Worm (Caenorhabditis elegans) whole organism, L4 larva: ENCODE results near the gene srh-27.

Source experiments
- F10B5.3 ChIP-seq: sonication (generic microtip); optimal IDR thresholded peaks from 2 replicates; lab custom pipeline; 2016; ENCODE audit warnings: mild to moderate bottlenecking, missing genetic modification characterization, missing compliant biosample characterization
- F26F4.8 ChIP-seq: fragments of 200-800 bp; sonication (Bioruptor generic); conservative IDR thresholded peaks from 2 replicates; pipeline ENCODE4 v1.3.6; 2022; ENCODE audit warnings: missing genetic modification characterization, missing compliant biosample characterization
- F37D6.2 ChIP-seq: sonication (generic microtip); optimal IDR thresholded peaks from 2 replicates; lab custom pipeline; 2016; ENCODE audit warnings: mild to moderate bottlenecking, missing genetic modification characterization, missing compliant biosample characterization
- F49E8.2 ChIP-seq: sonication (generic microtip); optimal IDR thresholded peaks from 2 replicates; lab custom pipeline; 2016; ENCODE audit warnings: missing compliant biosample characterization, mild to moderate bottlenecking, missing genetic modification characterization, borderline replicate concordance
- Y48G9A.11 ChIP-seq: fragments of 200-800 bp; sonication (Bioruptor generic); IDR thresholded peaks from 2 replicates; pipeline ENCODE4 v1.3.6; 2022; ENCODE audit warnings: missing genetic modification reagents, missing genetic modification characterization, missing compliant biosample characterization
- ZK546.5 ChIP-seq, 2 experiments: sonication (generic microtip); optimal IDR thresholded peaks; 2 replicates each; lab custom pipeline; 2017; ENCODE audit warnings: missing biosample characterization in 2 of 2, missing genetic modification characterization in 2 of 2
- aly-2 ChIP-seq: sonication (generic microtip); optimal IDR thresholded peaks from 2 replicates; lab custom pipeline; 2018; ENCODE audit warnings: missing biosample characterization, missing genetic modification characterization
- ama-1 ChIP-seq: fragments of 150-350 bp; optimal IDR thresholded peaks from 2 replicates; lab custom pipeline; 2014; ENCODE audit warnings: inconsistent platforms, mixed read lengths
- arid-1 ChIP-seq: fragments of 200-800 bp; sonication (Bioruptor generic); conservative IDR thresholded peaks from 2 replicates; pipeline ENCODE4 v1.3.6; 2022; ENCODE audit warnings: missing genetic modification reagents, missing genetic modification characterization, missing compliant biosample characterization
- attf-4 ChIP-seq: sonication (generic microtip); optimal IDR thresholded peaks from 3 replicates; lab custom pipeline; 2017; ENCODE audit warnings: missing biosample characterization, missing genetic modification characterization
- daf-12 ChIP-seq: fragments of 150-350 bp; optimal IDR thresholded peaks from 2 replicates; lab custom pipeline; 2014; ENCODE audit warnings: missing biosample characterization, missing genetic modification reagents, missing genetic modification characterization
- daf-8 ChIP-seq: fragments of 200-800 bp; sonication (Bioruptor generic); IDR thresholded peaks from 2 replicates; pipeline ENCODE4 v1.3.6; 2022; ENCODE audit warnings: missing genetic modification characterization, missing compliant biosample characterization
- dmd-6 ChIP-seq: fragments of 200-800 bp; sonication (Bioruptor generic); IDR thresholded peaks from 2 replicates; pipeline ENCODE4 v1.3.6; 2022; ENCODE audit warnings: missing genetic modification reagents, missing genetic modification characterization, missing compliant biosample characterization
- dmd-9 ChIP-seq: fragments of 200-800 bp; sonication (Bioruptor generic); IDR thresholded peaks from 2 replicates; pipeline ENCODE4 v1.3.6; 2022; ENCODE audit warnings: missing genetic modification reagents, missing genetic modification characterization, missing compliant biosample characterization
- duxl-1 ChIP-seq: sonication (generic microtip); optimal IDR thresholded peaks from 2 replicates; lab custom pipeline; 2016; ENCODE audit warnings: mild to moderate bottlenecking, missing genetic modification characterization, moderate library complexity, missing compliant biosample characterization; ENCODE audit not compliant: poor library complexity
- dve-1 ChIP-seq: sonication (generic microtip); optimal IDR thresholded peaks from 2 replicates; lab custom pipeline; 2017; ENCODE audit warnings: antibody characterized with exemption, mild to moderate bottlenecking, missing genetic modification characterization, missing compliant biosample characterization; ENCODE audit not compliant: insufficient read depth
- egl-27 ChIP-seq: sonication (generic microtip); optimal IDR thresholded peaks from 3 replicates; lab custom pipeline; 2017; ENCODE audit warnings: missing biosample characterization, missing genetic modification reagents, missing genetic modification characterization
- fkh-10 ChIP-seq: fragments of 150-350 bp; optimal IDR thresholded peaks from 2 replicates; lab custom pipeline; 2014; ENCODE audit warnings: missing biosample characterization, missing genetic modification reagents, missing genetic modification characterization
- gei-8 ChIP-seq: fragments of 200-800 bp; sonication (Bioruptor generic); optimal IDR thresholded peaks from 2 replicates; lab custom pipeline; 2018; ENCODE audit warnings: mild to moderate bottlenecking, missing genetic modification characterization, missing compliant biosample characterization
- hif-1 ChIP-seq, 2 experiments: sonication (generic microtip); optimal IDR thresholded peaks; 2 replicates each; lab custom pipeline; 2016 to 2017; ENCODE audit warnings: missing compliant biosample characterization in 2 of 2, missing genetic modification characterization in 2 of 2, missing genetic modification reagents in 2 of 2, missing genotype in 2 of 2, mild to moderate bottlenecking in 1 of 2
- hmg-1.1 ChIP-seq: fragments of 200-800 bp; sonication (Bioruptor generic); IDR thresholded peaks from 2 replicates; pipeline ENCODE4 v1.3.6; 2022; ENCODE audit warnings: missing genetic modification reagents, missing genetic modification characterization, missing compliant biosample characterization
- lim-7 ChIP-seq: fragments of 200-800 bp; sonication (Bioruptor generic); IDR thresholded peaks from 2 replicates; pipeline ENCODE4 v1.3.6; 2022; ENCODE audit warnings: missing genetic modification characterization, missing compliant biosample characterization
- lin-1 ChIP-seq: fragments of 200-800 bp; sonication (Bioruptor generic); IDR thresholded peaks from 2 replicates; pipeline ENCODE4 v1.3.6; 2022; ENCODE audit warnings: missing genetic modification reagents, missing genetic modification characterization, missing compliant biosample characterization
- lin-13 ChIP-seq: fragments of 150-350 bp; optimal IDR thresholded peaks from 2 replicates; lab custom pipeline; 2014; ENCODE audit warnings: missing biosample characterization, missing genetic modification reagents, missing genetic modification characterization
- lin-29 ChIP-seq: fragments of 200-800 bp; sonication (Bioruptor generic); IDR thresholded peaks from 2 replicates; pipeline ENCODE4 v1.3.6; 2022; ENCODE audit warnings: missing genetic modification reagents, missing genetic modification characterization, missing compliant biosample characterization
- lin-39 ChIP-seq: fragments of 150-350 bp; optimal IDR thresholded peaks from 2 replicates; lab custom pipeline; 2014; ENCODE audit warnings: missing biosample characterization, missing genetic modification reagents, missing genetic modification characterization
- lsy-2 ChIP-seq, 2 experiments: fragments of 150-350 bp in 1 of 2; sonication (generic microtip) in 1 of 2; optimal IDR thresholded peaks; 2 replicates each; lab custom pipeline; 2014 to 2017; ENCODE audit warnings: missing biosample characterization in 2 of 2, missing genetic modification characterization in 2 of 2
- madf-5 ChIP-seq, 2 experiments: fragments of 200-800 bp; sonication (Bioruptor generic); IDR thresholded peaks; 2 replicates each; pipeline ENCODE4 v1.3.6; 2022; ENCODE audit warnings: missing compliant biosample characterization in 2 of 2, missing genetic modification characterization in 2 of 2
- mdl-1 ChIP-seq, 2 experiments: fragments of 150-350 bp in 1 of 2; sonication (generic microtip) in 1 of 2; optimal IDR thresholded peaks; 2 replicates each; lab custom pipeline; 2014 to 2017; ENCODE audit warnings: missing biosample characterization in 2 of 2, missing genetic modification characterization in 2 of 2
- nhr-10 ChIP-seq: fragments of 150-350 bp; optimal IDR thresholded peaks from 2 replicates; lab custom pipeline; 2014; ENCODE audit warnings: missing biosample characterization, missing genetic modification characterization
- nhr-102 ChIP-seq: sonication (generic microtip); optimal IDR thresholded peaks from 2 replicates; lab custom pipeline; 2016; ENCODE audit warnings: mild to moderate bottlenecking, missing genetic modification characterization, moderate library complexity, missing compliant biosample characterization
- nhr-111 ChIP-seq: fragments of 200-800 bp; sonication (Bioruptor generic); optimal IDR thresholded peaks from 2 replicates; lab custom pipeline; 2018; ENCODE audit warnings: mild to moderate bottlenecking, missing genetic modification characterization, missing compliant biosample characterization
- nhr-42 ChIP-seq: fragments of 200-800 bp; sonication (Bioruptor generic); IDR thresholded peaks from 2 replicates; pipeline ENCODE4 v1.3.6; 2022; ENCODE audit warnings: missing genetic modification characterization, missing compliant biosample characterization
- nhr-48 ChIP-seq: sonication (generic microtip); optimal IDR thresholded peaks from 2 replicates; lab custom pipeline; 2016; ENCODE audit warnings: mild to moderate bottlenecking, missing genetic modification characterization, missing compliant biosample characterization
- nhr-77 ChIP-seq: fragments of 150-350 bp; optimal IDR thresholded peaks from 2 replicates; lab custom pipeline; 2014; ENCODE audit warnings: missing biosample characterization, missing genetic modification characterization
- php-3 ChIP-seq: fragments of 200-800 bp; sonication (Bioruptor generic); IDR thresholded peaks from 2 replicates; pipeline ENCODE4 v1.3.6; 2022; ENCODE audit warnings: missing genetic modification reagents, missing genetic modification characterization, missing compliant biosample characterization
- pqm-1 ChIP-seq: sonication (generic microtip); optimal IDR thresholded peaks from 2 replicates; lab custom pipeline; 2017; ENCODE audit warnings: missing biosample characterization, missing genetic modification characterization
- sdz-12 ChIP-seq: fragments of 200-800 bp; sonication (Bioruptor generic); optimal IDR thresholded peaks from 2 replicates; lab custom pipeline; 2018; ENCODE audit warnings: mild to moderate bottlenecking, missing genetic modification characterization, missing compliant biosample characterization
- skn-1 ChIP-seq: fragments of 150-350 bp; optimal IDR thresholded peaks from 2 replicates; lab custom pipeline; 2014; ENCODE audit warnings: missing biosample characterization, missing genetic modification characterization
- snpc-1.2 ChIP-seq: fragments of 200-800 bp; sonication (Bioruptor generic); IDR thresholded peaks from 2 replicates; pipeline ENCODE4 v1.3.6; 2022; ENCODE audit warnings: missing genetic modification reagents, missing genetic modification characterization, missing compliant biosample characterization
- snpc-4 ChIP-seq: fragments of 150-350 bp; optimal IDR thresholded peaks from 2 replicates; lab custom pipeline; 2014; ENCODE audit warnings: missing biosample characterization, missing genetic modification characterization
- spr-1 ChIP-seq: sonication (generic microtip); optimal IDR thresholded peaks from 2 replicates; lab custom pipeline; 2016; ENCODE audit warnings: mild to moderate bottlenecking, missing genetic modification characterization, missing compliant biosample characterization
- spr-3 ChIP-seq: fragments of 200-800 bp; sonication (Bioruptor generic); optimal IDR thresholded peaks from 2 replicates; lab custom pipeline; 2018; ENCODE audit warnings: mild to moderate bottlenecking, missing genetic modification characterization, missing compliant biosample characterization
- tra-1 ChIP-seq: fragments of 200-800 bp; sonication (Bioruptor generic); IDR thresholded peaks from 2 replicates; pipeline ENCODE4 v1.3.6; 2022; ENCODE audit warnings: missing genetic modification reagents, missing genetic modification characterization, missing compliant biosample characterization
- unc-62 ChIP-seq, 3 experiments: fragments of 150-350 bp in 1 of 3; sonication (generic microtip); optimal IDR thresholded peaks in 2 of 3; peaks in 1 of 3; 1 replicate in 1 of 3; 2 replicates in 2 of 3; lab custom pipeline; 2014 to 2017; ENCODE audit warnings: missing biosample characterization in 3 of 3, missing genetic modification characterization in 3 of 3, missing genetic modification reagents in 3 of 3, missing genotype in 1 of 3
- vab-7 ChIP-seq: fragments of 200-800 bp; sonication (Bioruptor generic); IDR thresholded peaks from 2 replicates; pipeline ENCODE4 v1.3.6; 2022; ENCODE audit warnings: missing genetic modification reagents, missing genetic modification characterization, missing compliant biosample characterization
- zag-1 ChIP-seq: fragments of 150-350 bp; optimal IDR thresholded peaks from 2 replicates; lab custom pipeline; 2014; ENCODE audit warnings: missing biosample characterization, missing genetic modification characterization
- zfp-2 ChIP-seq: sonication (generic microtip); optimal IDR thresholded peaks from 2 replicates; lab custom pipeline; 2016; ENCODE audit warnings: mild to moderate bottlenecking, missing genetic modification characterization, missing compliant biosample characterization
- zfp-3 ChIP-seq: fragments of 200-800 bp; sonication (Bioruptor generic); conservative IDR thresholded peaks from 2 replicates; pipeline ENCODE4 v1.3.6; 2022; ENCODE audit warnings: missing genetic modification reagents, missing genetic modification characterization, missing compliant biosample characterization
- ztf-11 ChIP-seq: fragments of 150-350 bp; optimal IDR thresholded peaks from 2 replicates; lab custom pipeline; 2014; ENCODE audit warnings: missing biosample characterization, missing genetic modification characterization

The srh-27 gene

DNA sequence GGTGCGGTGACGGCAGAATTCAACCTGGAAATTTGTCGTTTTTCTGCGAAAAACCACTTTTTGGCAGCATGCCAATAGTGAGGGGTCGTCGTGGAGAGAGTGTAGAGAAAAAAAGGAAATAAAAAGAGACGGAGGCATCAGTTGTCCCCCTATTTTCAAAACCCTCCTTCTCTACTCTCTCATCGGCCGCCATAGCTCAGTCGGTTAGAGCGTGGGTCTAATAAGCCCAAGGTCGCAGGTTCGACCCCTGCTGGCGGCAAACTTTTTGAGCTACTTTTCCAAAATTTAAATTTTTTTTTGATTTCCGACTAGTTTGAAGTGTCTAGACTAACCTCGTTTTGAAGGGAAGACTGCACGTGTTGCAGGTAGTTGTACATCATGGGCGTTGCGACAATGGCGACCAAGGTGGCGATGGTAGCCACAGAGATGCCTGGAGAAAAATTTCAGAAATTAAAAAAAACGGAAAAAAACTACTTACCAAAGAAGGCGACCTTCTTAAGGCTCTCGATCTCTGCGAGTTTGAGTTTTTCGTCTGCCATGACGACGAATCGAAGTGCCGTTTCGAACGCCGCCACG lies 46.3 kb downstream of the srh-27 start, which contains the start of gene col-85 (continued):
- TF ChIP-seq zag-1 (no peak), hif-1 (tag; optimal IDR thresholded peaks at IDR 0.05; lab: Kevin White, UChicago) (peak; percentile 5 to 68), F49E8.2 (tag; lab: Kevin White, UChicago) (peak; percentile 49), fkh-10 (GFP tag; lab: Kevin White, UChicago) (peak; percentile 30), spr-1 (tag; lab: Kevin White, UChicago) (peak; percentile 79), zfp-2 (tag; lab: Kevin White, UChicago) (peak; percentile 48), mdl-1 (tag; optimal IDR thresholded peaks at IDR 0.05; lab: Kevin White, UChicago) (peak in 1 of 2 experiments; percentile 59), F10B5.3 (tag; lab: Kevin White, UChicago) (no peak), daf-8 (GFP tag; lab: Robert Waterston, UW) (0 out of 2 replicates have a peak, but pooled peaks have one; percentile 71), dmd-6 (GFP tag; lab: Robert Waterston, UW) (peak; percentile 79), dmd-9 (GFP tag; lab: Robert Waterston, UW) (peak; percentile 87), lsy-2 (tag; optimal IDR thresholded peaks at IDR 0.05; lab: Kevin White, UChicago) (no peak), lim-7 (GFP tag; lab: Robert Waterston, UW) (peak; percentile 98), attf-4 (tag; lab: Kevin White, UChicago) (no peak), lin-29 (GFP tag; lab: Robert Waterston, UW) (peak; percentile 75), daf-12 (no peak), F26F4.8 (GFP tag; lab: Robert Waterston, UW) (peak; percentile 92), nhr-48 (peak; percentile 67), ztf-11 (tag; lab: Kevin White, UChicago) (no peak), vab-7 (GFP tag; lab: Robert Waterston, UW) (peak; percentile 96), tra-1 (GFP tag; lab: Robert Waterston, UW) (peak; percentile 94), sdz-12 (no peak), spr-3 (GFP tag; lab: Kevin White, UChicago) (peak; percentile 81), pqm-1 (tag; lab: Kevin White, UChicago) (no peak), nhr-111 (GFP tag; lab: Kevin White, UChicago) (peak; percentile 73), ama-1 (lab: Kevin White, UChicago) (no peak), egl-27 (tag; lab: Kevin White, UChicago) (no peak), arid-1 (peak; percentile 91), nhr-77 (tag; lab: Kevin White, UChicago) (peak; percentile 60), F37D6.2 (tag; lab: Kevin White, UChicago) (peak; percentile 53), dve-1 (tag; lab: Kevin White, UChicago) (no peak), lin-39 (tag; lab: Kevin White, UChicago) (no peak), gei-8 (GFP tag; lab: Kevin White, UChicago) (peak; percentile 76), nhr-42 (GFP tag; lab: Robert Waterston, UW) (peak; percentile 78; the same call in 1 of the 2 replicates), lin-1 (GFP tag; lab: Robert Waterston, UW) (peak; percentile 89), ZK546.5 (tag; optimal IDR thresholded peaks at IDR 0.05; lab: Kevin White, UChicago) (no peak), Y48G9A.11 (GFP tag; lab: Robert Waterston, UW) (peak; percentile 87), duxl-1 (tag; lab: Kevin White, UChicago) (peak; percentile 82), madf-5 (GFP tag; IDR thresholded peaks at IDR 0.05; lab: Robert Waterston, UW) (peak; percentile 89 to 90; a peak in 3 of 4 replicates), snpc-1.2 (GFP tag; lab: Robert Waterston, UW) (peak; percentile 88), aly-2 (no peak), php-3 (GFP tag; lab: Robert Waterston, UW) (peak; percentile 84), nhr-102 (tag; lab: Kevin White, UChicago) (peak; percentile 75), zfp-3 (peak; percentile 73), skn-1 (tag; lab: Kevin White, UChicago) (no peak), lin-13 (GFP tag; lab: Kevin White, UChicago) (peak; percentile 74), nhr-10 (tag; lab: Kevin White, UChicago) (no peak), snpc-4 (tag; lab: Kevin White, UChicago) (peak; percentile 71), unc-62 (GFP tag; optimal IDR thresholded peaks at IDR 0.05 in 1 of 2; lab: Kevin White, UChicago) (peak in 1 of 2 experiments; percentile 79), unc-62 (tag; optimal IDR thresholded peaks at IDR 0.05; lab: Kevin White, UChicago) (no peak), hmg-1.1 (GFP tag; lab: Robert Waterston, UW) (peak; percentile 98)
